Worm (Caenorhabditis elegans): ENCODE measurements around the gene cey-1.

ce11 chrII:11050678-11051077, 9.7 kb upstream of the cey-1 start:
- TF ChIP-seq ama-1 (optimal IDR thresholded peaks at IDR 0.05): no peak
- no peak for TF ChIP-seq ceh-28 (tag; optimal IDR thresholded peaks at IDR 0.05)
- no peak for TF ChIP-seq zag-1 (tag; optimal IDR thresholded peaks at IDR 0.05)
- TF ChIP-seq pqm-1 (tag; optimal IDR thresholded peaks at IDR 0.05): no peak
- no peak for TF ChIP-seq R02D3.7 (tag; optimal IDR thresholded peaks at IDR 0.05)
- TF ChIP-seq unc-62 (GFP tag; optimal IDR thresholded peaks at IDR 0.05): no peak
- TF ChIP-seq skn-1 (tag; optimal IDR thresholded peaks at IDR 0.05): no peak
- TF ChIP-seq lin-15B (tag; optimal IDR thresholded peaks at IDR 0.05): no peak
- TF ChIP-seq nhr-43 (tag; optimal IDR thresholded peaks at IDR 0.05; ENCODE audit: poor library complexity, severe bottlenecking): no peak

All from whole organism, L3 larva.